Fruit fly (Drosophila melanogaster) Kc167 (cell line): ENCODE results near the gene Rel.

Source experiments
- Myc ChIP-seq: fragments of >200 bp; optimal IDR thresholded peaks from 2 replicates; lab custom pipeline; 2017; ENCODE audit warnings: missing external identifiers
- Sin3A ChIP-seq: fragments of >200 bp; optimal IDR thresholded peaks from 2 replicates; lab custom pipeline; 2018; ENCODE audit warnings: missing external identifiers
- h ChIP-seq: fragments of >200 bp; optimal IDR thresholded peaks from 3 replicates; lab custom pipeline; 2018; ENCODE audit warnings: missing external identifiers
- psq ChIP-seq: fragments of >200 bp; optimal IDR thresholded peaks from 2 replicates; lab custom pipeline; 2017; ENCODE audit warnings: missing external identifiers

- TF ChIP-seq Sin3A (no peak), h (lab: Kevin White, UChicago) (no peak), Myc (lab: Kevin White, UChicago) (no peak), psq (lab: Kevin White, UChicago) (no peak)
Observed at dm6 chr3R:9014859-9015466, 32.8 kb downstream of the Rel start, which contains the start of the genes Kcmf1, Sf3b5 and CG11986.
